Fruit fly (Drosophila melanogaster) S2 (cell line): Measurements from ENCODE around the gene Osi12.

Source experiments
- CG8478 ChIP-seq: fragments of >200 bp; optimal IDR thresholded peaks from 2 replicates; lab custom pipeline; 2018
- CTCF ChIP-seq, 2 experiments: fragments of >200 bp; optimal IDR thresholded peaks; 2 replicates each; lab custom pipeline; 2018

DNA sequence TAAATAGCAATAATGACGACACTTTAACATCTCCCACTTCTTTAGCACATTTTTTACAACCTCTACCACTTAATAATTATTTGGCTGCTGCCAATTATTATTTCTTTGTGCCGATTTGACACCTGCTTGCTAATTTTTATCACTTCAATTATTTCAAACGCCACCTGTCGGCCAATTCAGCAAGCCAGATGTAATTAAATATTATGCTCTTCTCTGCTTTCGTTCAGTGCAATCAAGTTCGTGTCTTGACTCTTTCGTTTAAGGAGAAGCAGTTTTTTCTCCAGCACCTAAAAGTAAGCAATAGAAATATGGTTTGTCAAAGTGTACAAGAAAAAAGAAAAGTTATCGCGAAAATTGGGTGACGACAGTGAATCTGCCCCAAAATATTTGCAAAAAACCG lies 23.9 kb upstream of the Osi12 start:
- no peak for TF ChIP-seq CG8478 (lab: Kevin White, UChicago)
- TF ChIP-seq CTCF (optimal IDR thresholded peaks at IDR 0.05; lab: Kevin White, UChicago), result peak; percentile 82 to 86
